Worm (Caenorhabditis elegans) whole organism, young adult: ENCODE measurements around the gene F35C5.3.
A peak's percentile ranks its signal among the peaks of the same experiment; 100 is the strongest.

Source experiments
- C06A6.2 ChIP-seq: fragments of 200-800 bp; sonication (Bioruptor generic); conservative IDR thresholded peaks from 2 replicates; pipeline ENCODE4 v1.3.6; 2022; ENCODE audit warnings: missing genetic modification characterization, missing compliant biosample characterization
- F55B11.4 ChIP-seq: sonication (generic microtip); optimal IDR thresholded peaks from 2 replicates; lab custom pipeline; 2016; ENCODE audit warnings: missing compliant biosample characterization, missing genetic modification characterization, borderline replicate concordance; ENCODE audit not compliant: insufficient read depth
- Y95B8A.8 ChIP-seq: fragments of 200-800 bp; sonication (Bioruptor generic); IDR thresholded peaks from 2 replicates; pipeline ENCODE4 v1.3.6; 2022; ENCODE audit warnings: missing genetic modification reagents, missing genetic modification characterization, missing compliant biosample characterization
- aptf-3 ChIP-seq: fragments of 200-800 bp; sonication (Bioruptor generic); IDR thresholded peaks from 2 replicates; pipeline ENCODE4 v1.3.6; 2022; ENCODE audit warnings: missing genetic modification characterization, missing compliant biosample characterization
- cebp-1 ChIP-seq, 2 experiments: fragments of 200-800 bp in 1 of 2; sonication (Bioruptor generic) in 1 of 2; sonication (generic microtip) in 1 of 2; IDR thresholded peaks in 1 of 2; optimal IDR thresholded peaks in 1 of 2; 2 replicates each; pipeline versions ENCODE4 v1.3.6 to Lab custom; 2017 to 2022; ENCODE audit warnings: missing compliant biosample characterization in 2 of 2, missing genetic modification characterization in 2 of 2, mild to moderate bottlenecking in 1 of 2, missing genetic modification reagents in 1 of 2, moderate library complexity in 1 of 2
- egl-18 ChIP-seq: fragments of 200-800 bp; sonication (Bioruptor generic); IDR thresholded peaks from 2 replicates; pipeline ENCODE4 v1.3.6; 2022; ENCODE audit warnings: missing genetic modification reagents, missing genetic modification characterization, missing compliant biosample characterization
- ekl-4 ChIP-seq: fragments of 200-800 bp; sonication (Bioruptor generic); IDR thresholded peaks from 2 replicates; pipeline ENCODE4 v1.3.6; 2022; ENCODE audit warnings: missing genetic modification reagents, missing genetic modification characterization, missing compliant biosample characterization
- fkh-3 ChIP-seq: sonication (generic microtip); optimal IDR thresholded peaks from 2 replicates; lab custom pipeline; 2016; ENCODE audit warnings: mild to moderate bottlenecking, missing genetic modification characterization, missing compliant biosample characterization
- hmg-1.2 ChIP-seq: fragments of 200-800 bp; sonication (Bioruptor generic); IDR thresholded peaks from 2 replicates; pipeline ENCODE4 v1.3.6; 2022; ENCODE audit warnings: missing genetic modification reagents, missing genetic modification characterization, missing compliant biosample characterization
- hsf-1 ChIP-seq: fragments of 200-800 bp; sonication (Bioruptor generic); IDR thresholded peaks from 2 replicates; pipeline ENCODE4 v1.3.6; 2022; ENCODE audit warnings: missing genetic modification reagents, missing genetic modification characterization, missing compliant biosample characterization
- lin-26 ChIP-seq: fragments of 200-800 bp; sonication (Bioruptor generic); IDR thresholded peaks from 2 replicates; pipeline ENCODE4 v1.3.6; 2022; ENCODE audit warnings: missing genetic modification reagents, missing genetic modification characterization, missing compliant biosample characterization
- lsy-27 ChIP-seq: sonication (generic microtip); optimal IDR thresholded peaks from 2 replicates; lab custom pipeline; 2017; ENCODE audit warnings: missing genetic modification characterization, mild to moderate bottlenecking, missing compliant biosample characterization, antibody characterized with exemption, missing genotype, borderline replicate concordance; ENCODE audit not compliant: insufficient read depth
- nfyb-1 ChIP-seq: fragments of 200-800 bp; sonication (Bioruptor generic); IDR thresholded peaks from 2 replicates; pipeline ENCODE4 v1.3.6; 2022; ENCODE audit warnings: missing genetic modification reagents, missing genetic modification characterization, missing compliant biosample characterization
- nhr-120 ChIP-seq: fragments of 200-800 bp; sonication (Bioruptor generic); IDR thresholded peaks from 2 replicates; pipeline ENCODE4 v1.3.6; 2022; ENCODE audit warnings: missing genetic modification characterization, missing compliant biosample characterization
- nhr-90 ChIP-seq: sonication (generic microtip); optimal IDR thresholded peaks from 2 replicates; lab custom pipeline; 2016; ENCODE audit warnings: missing genotype, mild to moderate bottlenecking, missing genetic modification characterization, missing compliant biosample characterization
- pbrm-1 ChIP-seq: fragments of 200-800 bp; sonication (Bioruptor generic); IDR thresholded peaks from 2 replicates; pipeline ENCODE4 v1.3.6; 2022; ENCODE audit warnings: missing genetic modification reagents, missing genetic modification characterization, missing compliant biosample characterization
- sea-2 ChIP-seq: fragments of 200-800 bp; sonication (Bioruptor generic); IDR thresholded peaks from 2 replicates; pipeline ENCODE4 v1.3.6; 2022; ENCODE audit warnings: missing genetic modification characterization, missing compliant biosample characterization
- snpc-3.4 ChIP-seq: sonication (generic microtip); optimal IDR thresholded peaks from 2 replicates; lab custom pipeline; 2017; ENCODE audit warnings: missing genetic modification characterization, mild to moderate bottlenecking, missing compliant biosample characterization, antibody characterized with exemption, moderate library complexity, missing genotype, missing genetic modification reagents
- snpc-4 ChIP-seq, 5 experiments: fragments of 150-350 bp in 1 of 5; sonication (generic microtip) in 4 of 5; optimal IDR thresholded peaks; 2 replicates each; lab custom pipeline; 2014 to 2018; ENCODE audit warnings: missing genetic modification characterization in 5 of 5, missing biosample characterization in 3 of 5, antibody characterized with exemption in 2 of 5, mild to moderate bottlenecking in 2 of 5, missing compliant biosample characterization in 2 of 5, missing genotype in 2 of 5, moderate library complexity in 2 of 5, missing genetic modification reagents in 1 of 5
- ztf-28 ChIP-seq: fragments of 200-800 bp; sonication (Bioruptor generic); IDR thresholded peaks from 2 replicates; pipeline ENCODE4 v1.3.6; 2022; ENCODE audit warnings: missing genetic modification reagents, missing genetic modification characterization, missing compliant biosample characterization
- ztf-6 ChIP-seq: fragments of 200-800 bp; sonication (Bioruptor generic); IDR thresholded peaks from 2 replicates; pipeline ENCODE4 v1.3.6; 2022; ENCODE audit warnings: missing genetic modification reagents, missing genetic modification characterization, missing compliant biosample characterization

The F35C5.3 gene

ce11 chrII:12935259-12935658 lies 46.7 kb downstream of the F35C5.3 start, which contains the start of gene lips-9:
TSS of gene lips-9 (minus strand) at chrII:12935359.
- TF ChIP-seq lin-26 (GFP tag; lab: Robert Waterston, UW), result no peak
- TF ChIP-seq F55B11.4 (tag; lab: Kevin White, UChicago), result no peak
- no peak for TF ChIP-seq snpc-3.4 (tag; lab: Kevin White, UChicago)
- TF ChIP-seq C06A6.2 (GFP tag; lab: Robert Waterston, UW), result no peak
- TF ChIP-seq pbrm-1 (GFP tag; lab: Robert Waterston, UW), result no peak
- no peak for TF ChIP-seq lsy-27 (tag; lab: Kevin White, UChicago)
- TF ChIP-seq ztf-28 (GFP tag; lab: Robert Waterston, UW), result no peak
- TF ChIP-seq nfyb-1 (GFP tag; lab: Robert Waterston, UW), result no peak
- TF ChIP-seq Y95B8A.8 (GFP tag; lab: Robert Waterston, UW), result no peak
- no peak for TF ChIP-seq ztf-6
- no peak for TF ChIP-seq nhr-120 (GFP tag; lab: Robert Waterston, UW)
- TF ChIP-seq aptf-3, result no peak

- TF ChIP-seq cebp-1 (GFP tag; IDR thresholded peaks at IDR 0.05; lab: Robert Waterston, UW) (no peak), cebp-1 (tag; optimal IDR thresholded peaks at IDR 0.05; lab: Kevin White, UChicago) (peak; percentile 58), snpc-4 (GFP tag; optimal IDR thresholded peaks at IDR 0.05; lab: Kevin White, UChicago) (no peak), snpc-4 (tag; optimal IDR thresholded peaks at IDR 0.05; lab: Kevin White, UChicago) (peak in 1 of 4 experiments; percentile 33), fkh-3 (tag; lab: Kevin White, UChicago) (no peak), hmg-1.2 (peak; percentile 38; the same call in 1 of the 2 replicates)
Measured at ce11 chrII:12939161-12939560, 50.6 kb downstream of the F35C5.3 start.

ce11 chrII:12939801-12940200 lies 51.2 kb downstream of the F35C5.3 start, which contains the start of gene arrd-10:
TSS of gene arrd-10 (plus strand) at chrII:12940101.
- TF ChIP-seq nhr-90 (tag; lab: Kevin White, UChicago) (no peak), ekl-4 (GFP tag; lab: Robert Waterston, UW) (no peak), egl-18 (GFP tag; lab: Robert Waterston, UW) (no peak), hsf-1 (GFP tag; lab: Robert Waterston, UW) (no peak), sea-2 (GFP tag; lab: Robert Waterston, UW) (no peak), nfyb-1 (GFP tag; lab: Robert Waterston, UW) (no peak)
- TF ChIP-seq, all 124 proteins: peak for 0
